Fruit fly (Drosophila melanogaster) whole organism, pupa: Measurements from ENCODE around the gene CG7781.

Experiments
- CG12605 ChIP-seq: fragments of 200-800 bp; sonication (Bioruptor generic); IDR thresholded peaks from 2 replicates; pipeline ENCODE4 v1.3.6; 2022; ENCODE audit warnings: missing biosample characterization, missing genetic modification characterization
- CG34367 ChIP-seq: fragments of 200-800 bp; sonication (Bioruptor generic); optimal IDR thresholded peaks from 2 replicates; lab custom pipeline; 2018; ENCODE audit warnings: missing biosample characterization, mild to moderate bottlenecking, missing genetic modification characterization
- Ets98B ChIP-seq: fragments of 200-800 bp; sonication (Bioruptor generic); IDR thresholded peaks from 2 replicates; pipeline ENCODE4 v1.3.6; 2022; ENCODE audit warnings: missing biosample characterization, missing genetic modification characterization

DNA sequence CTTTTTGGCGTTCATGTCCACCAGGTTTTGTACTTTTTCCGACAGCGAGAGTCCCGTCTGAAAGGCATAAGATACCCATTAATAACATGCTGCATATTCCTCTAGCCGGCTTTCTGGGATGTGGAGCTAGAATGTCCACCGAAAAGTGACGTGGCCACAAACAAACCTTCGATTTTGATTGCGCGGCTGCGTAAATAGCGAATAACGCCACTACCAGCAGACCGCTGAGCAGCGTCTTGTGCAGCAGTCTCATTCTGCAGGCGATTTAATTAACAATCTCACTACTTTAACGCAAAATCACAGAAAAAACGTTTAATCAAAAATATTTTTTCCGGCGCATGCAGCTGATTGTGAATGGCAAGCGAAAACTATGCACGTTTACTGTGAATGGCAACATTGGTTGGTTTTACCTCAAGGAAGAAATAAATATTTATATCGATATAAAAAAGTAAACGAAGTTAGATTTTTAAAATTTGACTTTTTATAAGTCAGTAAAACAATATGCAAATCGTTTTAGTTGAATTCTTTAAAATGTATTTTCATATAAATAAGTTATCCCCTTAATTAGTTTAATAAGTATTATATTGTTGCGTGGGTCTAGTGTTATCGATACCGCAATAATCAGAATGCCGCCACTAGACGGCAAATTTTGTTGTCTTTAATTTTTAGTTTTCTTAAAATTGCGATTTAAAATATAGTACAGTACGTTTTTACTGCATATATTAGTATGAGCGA is 17.2 kb downstream of the CG7781 start, which contains the start of the genes Ostgamma and Mettl14:
- TF ChIP-seq Ets98B (GFP tag; lab: Robert Waterston, UW) (no peak), CG12605 (no peak), CG34367 (tag; lab: Kevin White, UChicago) (no peak)
